Worm (Caenorhabditis elegans) whole organism, L4 larva: ENCODE data around the gene F07G6.5.

ENCODE experiments used
- ama-1 ChIP-seq: fragments of 150-350 bp; optimal IDR thresholded peaks from 2 replicates; lab custom pipeline; 2014; ENCODE audit warnings: inconsistent platforms, mixed read lengths
- dmd-6 ChIP-seq: fragments of 200-800 bp; sonication (Bioruptor generic); IDR thresholded peaks from 2 replicates; pipeline ENCODE4 v1.3.6; 2022; ENCODE audit warnings: missing genetic modification reagents, missing genetic modification characterization, missing compliant biosample characterization
- lir-3 ChIP-seq: sonication (generic microtip); optimal IDR thresholded peaks from 2 replicates; lab custom pipeline; 2016; ENCODE audit warnings: mild to moderate bottlenecking, missing genetic modification characterization, missing compliant biosample characterization
- lsy-2 ChIP-seq, 2 experiments: fragments of 150-350 bp in 1 of 2; sonication (generic microtip) in 1 of 2; optimal IDR thresholded peaks; 2 replicates each; lab custom pipeline; 2014 to 2017; ENCODE audit warnings: missing biosample characterization in 2 of 2, missing genetic modification characterization in 2 of 2
- zfp-3 ChIP-seq: fragments of 200-800 bp; sonication (Bioruptor generic); conservative IDR thresholded peaks from 2 replicates; pipeline ENCODE4 v1.3.6; 2022; ENCODE audit warnings: missing genetic modification reagents, missing genetic modification characterization, missing compliant biosample characterization

ce11 chrX:1720359-1720758, 13.9 kb upstream of the F07G6.5 start, which contains the start of gene F07G6.8:
- no peak for TF ChIP-seq ama-1 (lab: Kevin White, UChicago)
- no peak for TF ChIP-seq lir-3 (tag; lab: Kevin White, UChicago)
- TF ChIP-seq dmd-6 (GFP tag; lab: Robert Waterston, UW): no peak
- no peak for TF ChIP-seq zfp-3 (GFP tag; lab: Robert Waterston, UW)
- TF ChIP-seq lsy-2 (tag; optimal IDR thresholded peaks at IDR 0.05; lab: Kevin White, UChicago): no peak
